Fruit fly (Drosophila melanogaster) whole organism, embryonic: ENCODE measurements around the gene Polr3E.

ENCODE experiments used
- Atf-2 ChIP-seq: fragments of 200-800 bp; sonication (Bioruptor generic); optimal IDR thresholded peaks from 2 replicates; lab custom pipeline; 2016; ENCODE audit warnings: missing biosample characterization, missing genetic modification characterization
- Bgb ChIP-seq: fragments of 200-800 bp; sonication (Bioruptor generic); IDR thresholded peaks from 2 replicates; pipeline ENCODE4 v1.3.6; 2022; ENCODE audit warnings: missing biosample characterization, missing genetic modification characterization; ENCODE audit not compliant: partially characterized antibody
- CG10274 ChIP-seq: fragments of 200-800 bp; sonication (Bioruptor generic); optimal IDR thresholded peaks from 3 replicates; lab custom pipeline; 2017; ENCODE audit warnings: missing biosample characterization, mild to moderate bottlenecking, missing genetic modification characterization
- CG10366 ChIP-seq: fragments of 200-800 bp; sonication (Bioruptor generic); IDR thresholded peaks from 2 replicates; pipeline ENCODE4 v1.3.6; 2022; ENCODE audit warnings: missing biosample characterization, missing genetic modification characterization
- CG10543 ChIP-seq: fragments of 200-800 bp; sonication (Bioruptor generic); optimal IDR thresholded peaks from 3 replicates; lab custom pipeline; 2017; ENCODE audit warnings: missing biosample characterization, mild to moderate bottlenecking, missing genetic modification characterization, moderate library complexity
- CG10654 ChIP-seq: fragments of 200-800 bp; sonication (Bioruptor generic); optimal IDR thresholded peaks from 2 replicates; lab custom pipeline; 2016; ENCODE audit warnings: missing biosample characterization, missing genetic modification characterization
- CG12155 ChIP-seq: fragments of 200-800 bp; sonication (Bioruptor generic); optimal IDR thresholded peaks from 3 replicates; lab custom pipeline; 2016; ENCODE audit warnings: missing biosample characterization, missing genetic modification characterization
- CG12219 ChIP-seq: fragments of 200-800 bp; sonication (Bioruptor generic); optimal IDR thresholded peaks from 3 replicates; lab custom pipeline; 2018; ENCODE audit warnings: missing biosample characterization, mild to moderate bottlenecking, missing genetic modification characterization
- CG12942 ChIP-seq: fragments of 200-800 bp; sonication (Bioruptor generic); optimal IDR thresholded peaks from 3 replicates; lab custom pipeline; 2016; ENCODE audit warnings: missing biosample characterization, missing genetic modification characterization
- CG13894 ChIP-seq: fragments of 200-800 bp; sonication (Bioruptor generic); optimal IDR thresholded peaks from 3 replicates; lab custom pipeline; 2018; ENCODE audit warnings: missing biosample characterization, mild to moderate bottlenecking, missing genetic modification characterization, moderate library complexity
- CG14441 ChIP-seq: fragments of 200-800 bp; sonication (Bioruptor generic); IDR thresholded peaks from 2 replicates; pipeline ENCODE4 v1.3.6; 2022; ENCODE audit warnings: missing biosample characterization, missing genetic modification characterization
- CG16813 ChIP-seq: fragments of 200-800 bp; sonication (Bioruptor generic); IDR thresholded peaks from 3 replicates; pipeline ENCODE4 v1.3.6; 2022; ENCODE audit warnings: missing biosample characterization, missing genetic modification characterization; ENCODE audit not compliant: partially characterized antibody
- CG16863 ChIP-seq: fragments of 200-800 bp; sonication (Bioruptor generic); optimal IDR thresholded peaks from 3 replicates; lab custom pipeline; 2016; ENCODE audit warnings: missing biosample characterization, missing genetic modification characterization
- CG17912 ChIP-seq: fragments of 200-800 bp; sonication (Bioruptor generic); optimal IDR thresholded peaks from 2 replicates; lab custom pipeline; 2018; ENCODE audit warnings: missing biosample characterization, mild to moderate bottlenecking, missing genetic modification characterization
- CG3726 ChIP-seq: fragments of 200-800 bp; sonication (Bioruptor generic); IDR thresholded peaks from 3 replicates; pipeline ENCODE4, ENCODE4 v1.3.6; 2022; ENCODE audit warnings: missing biosample characterization, missing genetic modification characterization
- CG3838 ChIP-seq: fragments of 200-800 bp; sonication (Bioruptor generic); optimal IDR thresholded peaks from 3 replicates; lab custom pipeline; 2016; ENCODE audit warnings: missing biosample characterization, missing genetic modification characterization
- CG4328 ChIP-seq: fragments of 200-800 bp; sonication (Bioruptor generic); optimal IDR thresholded peaks from 3 replicates; lab custom pipeline; 2017; ENCODE audit warnings: missing biosample characterization, missing genetic modification reagents, missing genetic modification characterization
- CG4820 ChIP-seq: fragments of 200-800 bp; sonication (Bioruptor generic); optimal IDR thresholded peaks from 3 replicates; lab custom pipeline; 2016; ENCODE audit warnings: missing biosample characterization, missing genetic modification characterization
- CG6813 ChIP-seq: fragments of 200-800 bp; sonication (Bioruptor generic); optimal IDR thresholded peaks from 2 replicates; lab custom pipeline; 2017; ENCODE audit warnings: missing biosample characterization, missing genetic modification characterization, mild to moderate bottlenecking, moderate library complexity, missing genetic modification reagents
- CG8359 ChIP-seq: fragments of 200-800 bp; sonication (Bioruptor generic); optimal IDR thresholded peaks from 2 replicates; lab custom pipeline; 2017; ENCODE audit warnings: missing biosample characterization, mild to moderate bottlenecking, missing genetic modification characterization, borderline replicate concordance
- CG9932 ChIP-seq: fragments of 200-800 bp; sonication (Bioruptor generic); IDR thresholded peaks from 2 replicates; pipeline ENCODE4 v1.3.6; 2022; ENCODE audit warnings: missing biosample characterization, missing genetic modification characterization
- CTCF ChIP-seq: fragments of 200-800 bp; sonication (Bioruptor generic); optimal IDR thresholded peaks from 2 replicates; lab custom pipeline; 2017; ENCODE audit warnings: missing biosample characterization, mild to moderate bottlenecking, missing genetic modification characterization, moderate library complexity
- Chrac-16 ChIP-seq: fragments of 200-800 bp; sonication (Bioruptor generic); optimal IDR thresholded peaks from 3 replicates; lab custom pipeline; 2016; ENCODE audit warnings: missing biosample characterization, missing genetic modification characterization
- D19B ChIP-seq: fragments of 200-800 bp; sonication (Bioruptor generic); optimal IDR thresholded peaks from 2 replicates; lab custom pipeline; 2017; ENCODE audit warnings: missing biosample characterization, mild to moderate bottlenecking, missing genetic modification characterization
- Doc3 ChIP-seq: fragments of 200-800 bp; sonication (Bioruptor generic); IDR thresholded peaks from 3 replicates; pipeline ENCODE4 v1.3.6; 2022; ENCODE audit warnings: missing biosample characterization, missing genetic modification characterization; ENCODE audit not compliant: partially characterized antibody
- Fer3 ChIP-seq: fragments of 200-800 bp; sonication (Bioruptor generic); optimal IDR thresholded peaks from 2 replicates; lab custom pipeline; 2018; ENCODE audit warnings: missing biosample characterization, mild to moderate bottlenecking, missing genetic modification characterization, moderate library complexity
- H15 ChIP-seq: fragments of 200-800 bp; sonication (Bioruptor generic); IDR thresholded peaks from 3 replicates; pipeline ENCODE4 v1.3.6; 2022; ENCODE audit warnings: missing biosample characterization, missing genetic modification characterization
- HLH54F ChIP-seq: fragments of 200-800 bp; sonication (Bioruptor generic); optimal IDR thresholded peaks from 3 replicates; lab custom pipeline; 2016; ENCODE audit warnings: missing biosample characterization, missing genetic modification characterization
- Hr39 ChIP-seq: fragments of >200 bp; optimal IDR thresholded peaks from 2 replicates; lab custom pipeline; 2017
- MESR4 ChIP-seq: fragments of 200-800 bp; sonication (Bioruptor generic); optimal IDR thresholded peaks from 2 replicates; lab custom pipeline; 2018; ENCODE audit warnings: missing biosample characterization, mild to moderate bottlenecking, missing genetic modification characterization, moderate library complexity
- Oaz ChIP-seq: fragments of 200-800 bp; sonication (Bioruptor generic); IDR thresholded peaks from 2 replicates; pipeline ENCODE4 v1.3.6; 2022; ENCODE audit warnings: missing biosample characterization, missing genetic modification characterization
- Six4 ChIP-seq: fragments of 200-800 bp; sonication (Bioruptor generic); optimal IDR thresholded peaks from 2 replicates; lab custom pipeline; 2016; ENCODE audit warnings: missing biosample characterization, missing genetic modification characterization
- Sox100B ChIP-seq: fragments of 200-800 bp; sonication (Bioruptor generic); optimal IDR thresholded peaks from 3 replicates; lab custom pipeline; 2018; ENCODE audit warnings: missing biosample characterization, mild to moderate bottlenecking, missing genetic modification characterization
- Sox102F ChIP-seq: fragments of 200-800 bp; sonication (Bioruptor generic); optimal IDR thresholded peaks from 2 replicates; lab custom pipeline; 2018; ENCODE audit warnings: missing biosample characterization, mild to moderate bottlenecking, missing genetic modification characterization, moderate library complexity
- ac ChIP-seq: fragments of 200-800 bp; sonication (Bioruptor generic); optimal IDR thresholded peaks from 3 replicates; lab custom pipeline; 2017; ENCODE audit warnings: missing biosample characterization, mild to moderate bottlenecking, missing genetic modification characterization
- ash1 ChIP-seq: fragments of 200-800 bp; sonication (Bioruptor generic); optimal IDR thresholded peaks from 2 replicates; lab custom pipeline; 2018; ENCODE audit warnings: missing biosample characterization, mild to moderate bottlenecking, missing genetic modification characterization
- bab2 ChIP-seq: fragments of 200-800 bp; sonication (Bioruptor generic); optimal IDR thresholded peaks from 2 replicates; lab custom pipeline; 2016; ENCODE audit warnings: missing biosample characterization, missing genetic modification characterization
- bsh ChIP-seq, 2 experiments: fragments of 200-800 bp; sonication (Bioruptor generic); optimal IDR thresholded peaks; 2 replicates each; lab custom pipeline; 2017 to 2018; ENCODE audit warnings: mild to moderate bottlenecking in 2 of 2, missing biosample characterization in 2 of 2, missing genetic modification characterization in 2 of 2, moderate library complexity in 1 of 2
- cato ChIP-seq: fragments of 200-800 bp; sonication (Bioruptor generic); optimal IDR thresholded peaks from 2 replicates; lab custom pipeline; 2016; ENCODE audit warnings: missing biosample characterization, missing genetic modification characterization, borderline replicate concordance
- dm ChIP-seq: fragments of 200-800 bp; sonication (Bioruptor generic); optimal IDR thresholded peaks from 3 replicates; lab custom pipeline; 2016; ENCODE audit warnings: missing biosample characterization, missing genetic modification characterization
- fru ChIP-seq: fragments of >200 bp; optimal IDR thresholded peaks from 2 replicates; lab custom pipeline; 2017
- inv ChIP-seq: fragments of 200-800 bp; sonication (Bioruptor generic); IDR thresholded peaks from 2 replicates; pipeline ENCODE4 v1.3.6; 2022; ENCODE audit warnings: missing biosample characterization, missing genetic modification characterization; ENCODE audit not compliant: partially characterized antibody
- kay ChIP-seq: fragments of 200-800 bp; sonication (Bioruptor generic); optimal IDR thresholded peaks from 2 replicates; lab custom pipeline; 2016; ENCODE audit warnings: missing biosample characterization, missing genetic modification characterization
- nau ChIP-seq: fragments of 200-800 bp; sonication (Bioruptor generic); optimal IDR thresholded peaks from 3 replicates; lab custom pipeline; 2017; ENCODE audit warnings: missing biosample characterization, mild to moderate bottlenecking, missing genetic modification characterization, missing genetic modification reagents
- seq ChIP-seq: fragments of 200-800 bp; sonication (Bioruptor generic); IDR thresholded peaks from 2 replicates; pipeline ENCODE4 v1.3.6; 2022; ENCODE audit warnings: missing biosample characterization, missing genetic modification characterization
- sima ChIP-seq: fragments of 200-800 bp; sonication (Bioruptor generic); optimal IDR thresholded peaks from 2 replicates; lab custom pipeline; 2016; ENCODE audit warnings: missing biosample characterization, missing genetic modification characterization
- slp2 ChIP-seq: fragments of 200-800 bp; sonication (Bioruptor generic); optimal IDR thresholded peaks from 2 replicates; lab custom pipeline; 2016; ENCODE audit warnings: missing biosample characterization, missing genetic modification characterization
- sqz ChIP-seq: fragments of 200-800 bp; sonication (Bioruptor generic); optimal IDR thresholded peaks from 3 replicates; lab custom pipeline; 2018; ENCODE audit warnings: missing biosample characterization, mild to moderate bottlenecking, missing genetic modification characterization
- ssp ChIP-seq: fragments of 200-800 bp; sonication (Bioruptor generic); IDR thresholded peaks from 2 replicates; pipeline ENCODE4 v1.3.6; 2022; ENCODE audit warnings: missing biosample characterization, missing genetic modification characterization
- toy ChIP-seq: fragments of 200-800 bp; sonication (Bioruptor generic); IDR thresholded peaks from 2 replicates; pipeline ENCODE4 v1.3.6; 2022; ENCODE audit warnings: missing biosample characterization, missing genetic modification characterization
- unc-4 ChIP-seq: fragments of 200-800 bp; sonication (Bioruptor generic); IDR thresholded peaks from 2 replicates; pipeline ENCODE4 v1.3.6; 2022; ENCODE audit warnings: missing biosample characterization, missing genetic modification characterization; ENCODE audit not compliant: partially characterized antibody

The Polr3E gene

DNA sequence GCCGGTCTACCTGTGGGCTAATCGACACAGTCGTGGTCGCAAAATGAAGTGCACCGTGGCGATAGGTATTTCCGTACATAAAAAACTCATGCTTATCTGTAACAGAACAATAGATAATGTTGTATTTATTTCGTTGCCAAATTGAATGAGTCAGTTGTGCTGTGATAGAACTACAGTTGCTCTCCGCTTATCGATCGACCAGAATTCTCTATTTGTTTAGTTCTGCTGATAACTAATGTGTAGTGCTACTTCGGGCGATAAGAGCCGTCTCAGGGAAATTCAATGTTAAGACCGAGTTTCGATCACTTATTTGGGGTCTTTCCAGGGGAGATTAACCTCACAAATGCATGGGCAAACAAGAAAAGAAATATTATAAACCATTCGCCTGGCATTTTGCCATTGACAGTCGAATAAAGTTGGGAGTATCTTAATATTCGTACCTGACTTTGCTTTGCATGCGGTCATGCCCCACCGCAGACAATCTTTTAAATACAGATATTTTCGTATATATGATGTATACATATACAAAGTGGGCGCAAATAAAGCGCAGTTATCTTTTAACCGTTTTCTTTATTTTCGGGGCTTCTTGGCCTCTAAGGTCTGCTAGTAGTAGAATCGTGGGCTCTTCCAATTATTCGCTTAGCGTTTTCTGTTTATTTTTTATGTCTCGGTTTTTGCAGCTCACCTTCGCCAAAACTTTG is 4.8 kb downstream of the Polr3E start (continued):
- no peak for TF ChIP-seq CG3726 (GFP tag; lab: Robert Waterston, UW)
- TF ChIP-seq Atf-2 = no peak
- TF ChIP-seq CG6813 (GFP tag; lab: Kevin White, UChicago) = peak; percentile 7
- TF ChIP-seq ac (GFP tag; lab: Kevin White, UChicago) = no peak
- no peak for TF ChIP-seq HLH54F (GFP tag; lab: Kevin White, UChicago)
- no peak for TF ChIP-seq CTCF (GFP tag; lab: Kevin White, UChicago)
- TF ChIP-seq D19B (GFP tag; lab: Kevin White, UChicago) = no peak
- no peak for TF ChIP-seq bsh (GFP tag; optimal IDR thresholded peaks at IDR 0.05; lab: Kevin White, UChicago)
- peak; percentile 36 for TF ChIP-seq CG4328
- no peak for TF ChIP-seq toy (GFP tag; lab: Robert Waterston, UW)
- TF ChIP-seq CG8359 (GFP tag; lab: Kevin White, UChicago) = no peak
- TF ChIP-seq CG10543 (GFP tag; lab: Kevin White, UChicago) = peak; percentile 52
- no peak for TF ChIP-seq nau (GFP tag; lab: Kevin White, UChicago)
- TF ChIP-seq fru (lab: Kevin White, UChicago) = no peak
- no peak for TF ChIP-seq Hr39
- TF ChIP-seq Sox100B (GFP tag; lab: Kevin White, UChicago) = no peak
- no peak for TF ChIP-seq CG12155 (GFP tag; lab: Kevin White, UChicago)
- peak; percentile 41 for TF ChIP-seq sqz
- peak; percentile 12; the same call in 1 of the 2 replicates for TF ChIP-seq Bgb (GFP tag; lab: Robert Waterston, UW)
- TF ChIP-seq cato (GFP tag; lab: Kevin White, UChicago) = no peak
- no peak for TF ChIP-seq ssp (GFP tag; lab: Robert Waterston, UW)
- no peak for TF ChIP-seq CG12942
- TF ChIP-seq MESR4 (GFP tag; lab: Kevin White, UChicago) = no peak
- TF ChIP-seq Doc3 = no peak
- no peak for TF ChIP-seq kay (GFP tag; lab: Kevin White, UChicago)
- no peak for TF ChIP-seq inv (GFP tag; lab: Robert Waterston, UW)
- no peak for TF ChIP-seq CG12219 (GFP tag; lab: Kevin White, UChicago)
- no peak for TF ChIP-seq dm
- TF ChIP-seq Chrac-16 = no peak
- no peak for TF ChIP-seq CG10366 (GFP tag; lab: Robert Waterston, UW)
- no peak for TF ChIP-seq Six4
- no peak for TF ChIP-seq H15 (GFP tag; lab: Robert Waterston, UW)
- peak; percentile 41 for TF ChIP-seq CG17912
- no peak for TF ChIP-seq CG16863 (GFP tag; lab: Kevin White, UChicago)
- TF ChIP-seq Oaz (GFP tag; lab: Robert Waterston, UW) = no peak
- TF ChIP-seq CG10274 = no peak
- no peak for TF ChIP-seq Sox102F (GFP tag; lab: Kevin White, UChicago)
- TF ChIP-seq CG3838 (GFP tag; lab: Kevin White, UChicago) = no peak
- no peak for TF ChIP-seq sima
- TF ChIP-seq CG4820 (GFP tag; lab: Kevin White, UChicago) = no peak
- TF ChIP-seq ash1 (GFP tag; lab: Kevin White, UChicago) = no peak
- TF ChIP-seq CG10654 = no peak
- no peak for TF ChIP-seq bab2 (GFP tag; lab: Kevin White, UChicago)
- TF ChIP-seq unc-4 (GFP tag; lab: Robert Waterston, UW) = no peak
- no peak for TF ChIP-seq CG9932 (GFP tag; lab: Robert Waterston, UW)
- no peak for TF ChIP-seq CG13894 (tag; lab: Kevin White, UChicago)
- TF ChIP-seq Fer3 (tag; lab: Kevin White, UChicago) = no peak
- no peak for TF ChIP-seq seq (GFP tag; lab: Robert Waterston, UW)
- TF ChIP-seq CG16813 (GFP tag; lab: Robert Waterston, UW) = no peak
- TF ChIP-seq slp2 (GFP tag; lab: Kevin White, UChicago) = no peak
- TF ChIP-seq CG14441 = no peak; the same call in 1 of the 2 replicates
